Fruit fly (Drosophila melanogaster) whole organism, embryonic: ENCODE measurements around the gene mthl9.

Source experiments
- Atf6 ChIP-seq: fragments of 200-800 bp; sonication (Bioruptor generic); IDR thresholded peaks from 2 replicates; pipeline ENCODE4 v1.3.6; 2022; ENCODE audit warnings: missing biosample characterization, missing genetic modification characterization
- B-H2 ChIP-seq: fragments of 200-800 bp; sonication (Bioruptor generic); optimal IDR thresholded peaks from 2 replicates; lab custom pipeline; 2018; ENCODE audit warnings: missing biosample characterization, mild to moderate bottlenecking, missing genetic modification characterization
- CG10543 ChIP-seq: fragments of 200-800 bp; sonication (Bioruptor generic); optimal IDR thresholded peaks from 3 replicates; lab custom pipeline; 2017; ENCODE audit warnings: missing biosample characterization, mild to moderate bottlenecking, missing genetic modification characterization, moderate library complexity
- CG10565 ChIP-seq: fragments of 200-800 bp; sonication (Bioruptor generic); optimal IDR thresholded peaks from 3 replicates; lab custom pipeline; 2016; ENCODE audit warnings: missing biosample characterization, mild to moderate bottlenecking, missing genetic modification characterization
- CG10979 ChIP-seq: fragments of 200-800 bp; sonication (Bioruptor generic); optimal IDR thresholded peaks from 2 replicates; lab custom pipeline; 2018; ENCODE audit warnings: missing biosample characterization, mild to moderate bottlenecking, missing genetic modification characterization, moderate library complexity
- CG11456 ChIP-seq: fragments of 200-800 bp; sonication (Bioruptor generic); IDR thresholded peaks from 3 replicates; pipeline ENCODE4 v1.3.6; 2022; ENCODE audit warnings: missing biosample characterization, missing genetic modification characterization
- CG12659 ChIP-seq: fragments of 200-800 bp; sonication (Bioruptor generic); optimal IDR thresholded peaks from 3 replicates; lab custom pipeline; 2017; ENCODE audit warnings: mild to moderate bottlenecking, missing biosample characterization, missing genetic modification reagents, missing genetic modification characterization
- CG13775 ChIP-seq: fragments of 200-800 bp; sonication (Bioruptor generic); optimal IDR thresholded peaks from 3 replicates; lab custom pipeline; 2017; ENCODE audit warnings: missing biosample characterization, mild to moderate bottlenecking, missing genetic modification characterization
- CG15073 ChIP-seq: fragments of 200-800 bp; sonication (Bioruptor generic); optimal IDR thresholded peaks from 2 replicates; lab custom pipeline; 2016; ENCODE audit warnings: missing biosample characterization, missing genetic modification characterization
- CG15514 ChIP-seq: fragments of 200-800 bp; sonication (Bioruptor generic); optimal IDR thresholded peaks from 3 replicates; lab custom pipeline; 2017; ENCODE audit warnings: missing biosample characterization, missing genetic modification characterization, mild to moderate bottlenecking, moderate library complexity, missing genetic modification reagents
- CG15601 ChIP-seq: fragments of 200-800 bp; sonication (Bioruptor generic); optimal IDR thresholded peaks from 3 replicates; lab custom pipeline; 2019; ENCODE audit warnings: missing biosample characterization, mild to moderate bottlenecking, missing genetic modification characterization, moderate library complexity
- CG17385 ChIP-seq: fragments of 200-800 bp; sonication (Bioruptor generic); optimal IDR thresholded peaks from 3 replicates; lab custom pipeline; 2018; ENCODE audit warnings: missing biosample characterization, mild to moderate bottlenecking, missing genetic modification characterization
- CG17568 ChIP-seq: fragments of 200-800 bp; sonication (Bioruptor generic); optimal IDR thresholded peaks from 2 replicates; lab custom pipeline; 2018; ENCODE audit warnings: missing biosample characterization, mild to moderate bottlenecking, missing genetic modification characterization, moderate library complexity
- CG18262 ChIP-seq: fragments of 200-800 bp; optimal IDR thresholded peaks from 3 replicates; lab custom pipeline; 2019; ENCODE audit warnings: missing biosample characterization, mild to moderate bottlenecking, missing genetic modification characterization, moderate library complexity
- CG18599 ChIP-seq: fragments of 200-800 bp; sonication (Bioruptor generic); optimal IDR thresholded peaks from 3 replicates; lab custom pipeline; 2017; ENCODE audit warnings: missing biosample characterization, missing genetic modification characterization, mild to moderate bottlenecking, moderate library complexity, missing genetic modification reagents
- CG2199 ChIP-seq: fragments of 200-800 bp; sonication (Bioruptor generic); IDR thresholded peaks from 3 replicates; pipeline ENCODE4 v1.3.6; 2022; ENCODE audit warnings: missing biosample characterization, missing genetic modification characterization
- CG2202 ChIP-seq: fragments of 200-800 bp; sonication (Bioruptor generic); optimal IDR thresholded peaks from 2 replicates; lab custom pipeline; 2018; ENCODE audit warnings: missing biosample characterization, mild to moderate bottlenecking, missing genetic modification characterization
- CG3065 ChIP-seq: fragments of 200-800 bp; sonication (Bioruptor generic); optimal IDR thresholded peaks from 2 replicates; lab custom pipeline; 2016; ENCODE audit warnings: missing biosample characterization, missing genetic modification characterization
- CG31365 ChIP-seq: fragments of 200-800 bp; sonication (Bioruptor generic); optimal IDR thresholded peaks from 2 replicates; lab custom pipeline; 2018; ENCODE audit warnings: missing biosample characterization, mild to moderate bottlenecking, missing genetic modification characterization
- CG32767 ChIP-seq: fragments of 200-800 bp; sonication (Bioruptor generic); IDR thresholded peaks from 2 replicates; pipeline ENCODE4 v1.3.6; 2022; ENCODE audit warnings: missing biosample characterization, missing genetic modification characterization
- CG4424 ChIP-seq: fragments of 200-800 bp; sonication (Bioruptor generic); optimal IDR thresholded peaks from 3 replicates; lab custom pipeline; 2016; ENCODE audit warnings: missing biosample characterization, missing genetic modification characterization
- CG6813 ChIP-seq: fragments of 200-800 bp; sonication (Bioruptor generic); optimal IDR thresholded peaks from 2 replicates; lab custom pipeline; 2017; ENCODE audit warnings: missing biosample characterization, missing genetic modification characterization, mild to moderate bottlenecking, moderate library complexity, missing genetic modification reagents
- CG8281 ChIP-seq: fragments of 200-800 bp; sonication (Bioruptor generic); optimal IDR thresholded peaks from 2 replicates; lab custom pipeline; 2018; ENCODE audit warnings: missing biosample characterization, mild to moderate bottlenecking, missing genetic modification characterization, moderate library complexity
- D ChIP-seq, 2 experiments: fragments of 200-800 bp in 1 of 2; fragments of >200 bp in 1 of 2; sonication (Bioruptor generic) in 1 of 2; optimal IDR thresholded peaks; 2 replicates in 1 of 2; 3 replicates in 1 of 2; lab custom pipeline; 2017; ENCODE audit warnings: mild to moderate bottlenecking in 1 of 2, missing biosample characterization in 1 of 2, missing genetic modification characterization in 1 of 2, missing genetic modification reagents in 1 of 2
- Dip3 ChIP-seq: fragments of 200-800 bp; sonication (Bioruptor generic); optimal IDR thresholded peaks from 3 replicates; lab custom pipeline; 2016; ENCODE audit warnings: missing biosample characterization, missing genetic modification characterization
- Drgx ChIP-seq: fragments of 200-800 bp; sonication (Bioruptor generic); IDR thresholded peaks from 2 replicates; pipeline ENCODE4 v1.3.6; 2022; ENCODE audit warnings: missing biosample characterization, missing genetic modification characterization
- Ets97D ChIP-seq: fragments of 200-800 bp; sonication (Bioruptor generic); optimal IDR thresholded peaks from 3 replicates; lab custom pipeline; 2016; ENCODE audit warnings: missing biosample characterization, missing genetic modification characterization
- GATAe ChIP-seq: fragments of 200-800 bp; sonication (Bioruptor generic); conservative IDR thresholded peaks from 2 replicates; pipeline ENCODE4 v1.3.6; 2022; ENCODE audit warnings: missing biosample characterization, missing genetic modification characterization
- H2.0 ChIP-seq: fragments of 200-800 bp; sonication (Bioruptor generic); IDR thresholded peaks from 2 replicates; pipeline ENCODE4 v1.3.6; 2022; ENCODE audit warnings: missing biosample characterization, missing genetic modification characterization
- HmgZ ChIP-seq: fragments of 200-800 bp; sonication (Bioruptor generic); optimal IDR thresholded peaks from 2 replicates; lab custom pipeline; 2018; ENCODE audit warnings: missing biosample characterization, mild to moderate bottlenecking, missing genetic modification characterization
- Hr78 ChIP-seq, 2 experiments: fragments of 200-800 bp in 1 of 2; fragments of >200 bp in 1 of 2; sonication (Bioruptor generic) in 1 of 2; optimal IDR thresholded peaks; 2 replicates each; lab custom pipeline; 2017 to 2019; ENCODE audit warnings: missing biosample characterization in 2 of 2, missing genetic modification characterization in 2 of 2, mild to moderate bottlenecking in 1 of 2, moderate library complexity in 1 of 2
- Meics ChIP-seq: fragments of 200-800 bp; sonication (Bioruptor generic); optimal IDR thresholded peaks from 2 replicates; lab custom pipeline; 2017; ENCODE audit warnings: missing biosample characterization, mild to moderate bottlenecking, missing genetic modification characterization
- Neu2 ChIP-seq: fragments of 200-800 bp; sonication (Bioruptor generic); optimal IDR thresholded peaks from 3 replicates; lab custom pipeline; 2016; ENCODE audit warnings: missing biosample characterization, missing genetic modification characterization, borderline replicate concordance
- Rfx ChIP-seq: fragments of 200-800 bp; sonication (Bioruptor generic); IDR thresholded peaks from 2 replicates; pipeline ENCODE4 v1.3.6; 2022; ENCODE audit warnings: missing biosample characterization, missing genetic modification characterization
- Stat92E ChIP-seq, 3 experiments: fragments of >200 bp in 2 of 3; fragments of 200-800 bp in 1 of 3; sonication (Bioruptor generic) in 1 of 3; optimal IDR thresholded peaks; 2 replicates each; lab custom pipeline; 2017 to 2019; ENCODE audit warnings: missing biosample characterization in 3 of 3, missing genetic modification characterization in 3 of 3, mild to moderate bottlenecking in 1 of 3, moderate library complexity in 1 of 3
- caup ChIP-seq: fragments of 200-800 bp; sonication (Bioruptor generic); optimal IDR thresholded peaks from 3 replicates; lab custom pipeline; 2017; ENCODE audit warnings: missing biosample characterization, mild to moderate bottlenecking, missing genetic modification characterization, moderate library complexity; ENCODE audit not compliant: severe bottlenecking
- chinmo ChIP-seq: fragments of 200-800 bp; sonication (Bioruptor generic); IDR thresholded peaks from 4 replicates; pipeline ENCODE4 v1.3.6; 2022; ENCODE audit warnings: missing biosample characterization, missing genetic modification characterization; ENCODE audit not compliant: partially characterized antibody
- ci ChIP-seq: fragments of 200-800 bp; sonication (Bioruptor generic); IDR thresholded peaks from 3 replicates; pipeline ENCODE4 v1.3.6; 2022; ENCODE audit warnings: missing biosample characterization, missing genetic modification characterization
- cwo ChIP-seq: fragments of 200-800 bp; sonication (Bioruptor generic); optimal IDR thresholded peaks from 3 replicates; lab custom pipeline; 2017; ENCODE audit warnings: missing biosample characterization, missing genetic modification characterization, mild to moderate bottlenecking, moderate library complexity, missing genetic modification reagents
- ems ChIP-seq: fragments of 200-800 bp; sonication (Bioruptor generic); optimal IDR thresholded peaks from 3 replicates; lab custom pipeline; 2016; ENCODE audit warnings: missing biosample characterization, missing genetic modification characterization
- ftz-f1 ChIP-seq: fragments of 200-800 bp; sonication (Bioruptor generic); optimal IDR thresholded peaks from 2 replicates; lab custom pipeline; 2016; ENCODE audit warnings: missing biosample characterization, missing genetic modification characterization
- hb ChIP-seq: fragments of 200-800 bp; sonication (Bioruptor generic); IDR thresholded peaks from 3 replicates; pipeline ENCODE4 v1.3.6; 2022; ENCODE audit warnings: missing biosample characterization, missing genetic modification characterization; ENCODE audit not compliant: partially characterized antibody
- lbe ChIP-seq: fragments of 200-800 bp; sonication (Bioruptor generic); optimal IDR thresholded peaks from 2 replicates; lab custom pipeline; 2016; ENCODE audit warnings: missing biosample characterization, mild to moderate bottlenecking, missing genetic modification characterization
- mam ChIP-seq: fragments of 200-800 bp; sonication (Bioruptor generic); optimal IDR thresholded peaks from 3 replicates; lab custom pipeline; 2016; ENCODE audit warnings: missing biosample characterization, missing genetic modification characterization
- sob ChIP-seq: fragments of 200-800 bp; sonication (Bioruptor generic); IDR thresholded peaks from 2 replicates; pipeline ENCODE4 v1.3.6; 2022; ENCODE audit warnings: missing biosample characterization, missing genetic modification characterization
- sr ChIP-seq: fragments of 200-800 bp; sonication (Bioruptor generic); IDR thresholded peaks from 3 replicates; pipeline ENCODE4 v1.3.6; 2022; ENCODE audit warnings: missing biosample characterization, missing genetic modification characterization
- sug ChIP-seq: fragments of 200-800 bp; optimal IDR thresholded peaks from 2 replicates; lab custom pipeline; 2019; ENCODE audit warnings: missing biosample characterization, mild to moderate bottlenecking, missing genetic modification characterization, moderate library complexity
- unc-4 ChIP-seq: fragments of 200-800 bp; sonication (Bioruptor generic); IDR thresholded peaks from 2 replicates; pipeline ENCODE4 v1.3.6; 2022; ENCODE audit warnings: missing biosample characterization, missing genetic modification characterization; ENCODE audit not compliant: partially characterized antibody

The mthl9 gene

DNA sequence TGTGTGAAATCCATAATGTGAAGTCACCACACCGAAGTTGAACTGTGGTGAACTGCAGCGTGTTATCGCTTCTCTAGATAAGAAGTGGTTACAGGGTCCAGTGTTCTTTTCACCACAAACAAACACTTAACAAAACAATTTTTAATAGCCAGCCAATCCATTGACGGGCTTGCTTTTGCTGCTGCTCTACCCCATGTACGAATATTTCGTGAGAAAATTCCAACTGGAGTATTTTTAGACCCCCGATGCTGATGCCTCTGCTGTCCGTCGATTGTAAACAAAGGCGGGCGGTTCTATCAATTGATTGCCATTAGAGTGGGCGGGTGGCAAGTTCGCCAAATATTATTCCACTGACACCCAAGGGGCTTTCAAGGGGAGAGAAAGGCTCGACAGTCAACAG lies 7.0 kb upstream of the mthl9 start (continued):
- TF ChIP-seq unc-4 (GFP tag; lab: Robert Waterston, UW) (no peak), hb (GFP tag; lab: Robert Waterston, UW) (no peak), CG3065 (GFP tag; lab: Kevin White, UChicago) (no peak), CG10543 (GFP tag; lab: Kevin White, UChicago) (peak; percentile 24), CG2202 (no peak), Meics (GFP tag; lab: Kevin White, UChicago) (peak; percentile 6), CG15514 (GFP tag; lab: Kevin White, UChicago) (peak; percentile 34), GATAe (GFP tag; lab: Robert Waterston, UW) (peak; percentile 55; the same call in 1 of the 2 replicates), CG2199 (0 out of 3 replicates have a peak, but pooled peaks have one; percentile 7), CG6813 (GFP tag; lab: Kevin White, UChicago) (no peak), cwo (GFP tag; lab: Kevin White, UChicago) (peak; percentile 6), CG11456 (GFP tag; lab: Robert Waterston, UW) (no peak), Stat92E (GFP tag; optimal IDR thresholded peaks at IDR 0.05; lab: Kevin White, UChicago) (no peak), CG18262 (tag; lab: Kevin White, UChicago) (no peak), CG15073 (GFP tag; lab: Kevin White, UChicago) (no peak), B-H2 (GFP tag; lab: Kevin White, UChicago) (peak; percentile 21), CG13775 (GFP tag; lab: Kevin White, UChicago) (no peak), Ets97D (GFP tag; lab: Kevin White, UChicago) (no peak), CG4424 (no peak), Rfx (GFP tag; lab: Robert Waterston, UW) (peak; percentile 27; the same call in 1 of the 2 replicates), CG17385 (GFP tag; lab: Kevin White, UChicago) (no peak), lbe (no peak), CG18599 (GFP tag; lab: Kevin White, UChicago) (peak; percentile 42), Dip3 (GFP tag; lab: Kevin White, UChicago) (no peak), CG10979 (tag; lab: Kevin White, UChicago) (no peak), CG10565 (no peak), sob (GFP tag; lab: Robert Waterston, UW) (0 out of 2 replicates have a peak, but pooled peaks have one; percentile 22), H2.0 (GFP tag; lab: Robert Waterston, UW) (no peak), Drgx (GFP tag; lab: Robert Waterston, UW) (no peak), ems (GFP tag; lab: Kevin White, UChicago) (no peak), caup (GFP tag; lab: Kevin White, UChicago) (peak; percentile 8), HmgZ (peak; percentile 62), CG32767 (GFP tag; lab: Robert Waterston, UW) (no peak), D (optimal IDR thresholded peaks at IDR 0.05; lab: Kevin White, UChicago) (no peak), D (GFP tag; optimal IDR thresholded peaks at IDR 0.05; lab: Kevin White, UChicago) (no peak), sug (tag; lab: Kevin White, UChicago) (peak; percentile 77), CG31365 (no peak), ci (GFP tag; lab: Robert Waterston, UW) (peak; percentile 22; the same call in 1 of the 3 replicates), sr (peak; percentile 54; the same call in 1 of the 3 replicates), CG17568 (GFP tag; lab: Kevin White, UChicago) (no peak), Atf6 (0 out of 2 replicates have a peak, but pooled peaks have one; percentile 21), mam (peak; percentile 10), CG15601 (no peak), Neu2 (GFP tag; lab: Kevin White, UChicago) (no peak), chinmo (GFP tag; lab: Robert Waterston, UW) (0 out of 4 replicates have a peak, but pooled peaks have one; percentile 18), Hr78 (GFP tag; optimal IDR thresholded peaks at IDR 0.05; lab: Kevin White, UChicago) (peak in 1 of 2 experiments; percentile 32), CG12659 (GFP tag; lab: Kevin White, UChicago) (peak; percentile 3), CG8281 (no peak), ftz-f1 (GFP tag; lab: Kevin White, UChicago) (no peak)
